Worm (Caenorhabditis elegans): ENCODE data around the gene ZK632.12.

DNA sequence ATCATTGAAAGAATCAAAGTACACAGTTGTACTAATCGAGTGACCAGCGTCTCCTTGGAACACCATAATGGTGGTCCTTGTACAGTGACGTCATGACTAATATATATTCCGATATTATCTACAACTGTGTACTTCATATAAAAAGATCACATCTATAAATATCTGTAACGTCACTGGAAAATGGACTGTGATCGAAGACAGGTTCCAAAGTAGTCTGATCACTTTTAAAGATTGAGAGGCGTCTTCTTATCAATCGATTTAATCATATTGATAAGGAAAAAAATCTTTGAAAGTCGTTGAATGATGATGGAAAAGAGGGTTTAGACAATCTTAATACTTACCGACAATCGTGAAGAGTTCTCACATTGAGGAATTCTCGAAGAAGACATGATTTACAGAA is 27.5 kb downstream of the ZK632.12 start:
- TF ChIP-seq cog-1 (tag; optimal IDR thresholded peaks at IDR 0.05) = no peak
- TF ChIP-seq klf-2 (GFP tag; conservative IDR thresholded peaks at IDR 0.05) = no peak
- no peak for TF ChIP-seq med-1 (GFP tag; optimal IDR thresholded peaks at IDR 0.05; ENCODE audit: insufficient read depth)
- TF ChIP-seq flt-1 (GFP tag; IDR thresholded peaks at IDR 0.05) = no peak
- no peak for TF ChIP-seq ztf-29 (GFP tag; IDR thresholded peaks at IDR 0.05)
